Fruit fly (Drosophila melanogaster) whole organism, wandering third instar larva: ENCODE data around the gene orb.
A peak's percentile ranks its signal among the peaks of the same experiment; 100 is the strongest.

Experiments used
- Abd-B ChIP-seq: fragments of >200 bp; optimal IDR thresholded peaks from 2 replicates; lab custom pipeline; 2017; ENCODE audit warnings: missing biosample characterization, missing genetic modification characterization
- CG32264 ChIP-seq: fragments of 200-800 bp; sonication (Bioruptor generic); optimal IDR thresholded peaks from 2 replicates; lab custom pipeline; 2016; ENCODE audit warnings: missing biosample characterization, missing genetic modification characterization
- CG9705 ChIP-seq: fragments of 200-800 bp; sonication (Bioruptor generic); optimal IDR thresholded peaks from 2 replicates; lab custom pipeline; 2018; ENCODE audit warnings: missing biosample characterization, mild to moderate bottlenecking, missing genetic modification characterization
- CrebA ChIP-seq: fragments of 200-800 bp; sonication (Bioruptor generic); optimal IDR thresholded peaks from 2 replicates; lab custom pipeline; 2016; ENCODE audit warnings: missing biosample characterization, mild to moderate bottlenecking, missing genetic modification characterization, borderline replicate concordance
- Dfd ChIP-seq: fragments of >200 bp; optimal IDR thresholded peaks from 2 replicates; lab custom pipeline; 2017; ENCODE audit warnings: missing biosample characterization, missing genetic modification characterization
- Dif ChIP-seq: fragments of 200-275, 200-300 bp; sonication (Bioruptor generic); optimal IDR thresholded peaks from 2 replicates; lab custom pipeline; 2018; ENCODE audit warnings: missing biosample characterization, missing genetic modification characterization; ENCODE audit not compliant: partially characterized antibody
- GATAd ChIP-seq: sonication (Bioruptor generic); optimal IDR thresholded peaks from 2 replicates; lab custom pipeline; 2016; ENCODE audit warnings: missing biosample characterization, missing genetic modification characterization
- HLH106 ChIP-seq: fragments of 200-800 bp; optimal IDR thresholded peaks from 3 replicates; lab custom pipeline; 2019; ENCODE audit warnings: missing biosample characterization, mild to moderate bottlenecking, missing genetic modification characterization, moderate library complexity
- Hnf4 ChIP-seq: fragments of 200-800 bp; sonication (Bioruptor generic); optimal IDR thresholded peaks from 2 replicates; lab custom pipeline; 2016; ENCODE audit warnings: missing biosample characterization, mild to moderate bottlenecking, missing genetic modification characterization
- Hr78 ChIP-seq: fragments of >200 bp; optimal IDR thresholded peaks from 2 replicates; lab custom pipeline; 2017; ENCODE audit warnings: missing biosample characterization, missing genetic modification characterization
- Hr83 ChIP-seq: fragments of 200-300 bp; sonication (Bioruptor generic); optimal IDR thresholded peaks from 2 replicates; lab custom pipeline; 2016; ENCODE audit warnings: missing biosample characterization, mild to moderate bottlenecking, missing genetic modification characterization, moderate library complexity; ENCODE audit not compliant: poor library complexity, severe bottlenecking
- Jra ChIP-seq: sonication (Bioruptor generic); optimal IDR thresholded peaks from 2 replicates; lab custom pipeline; 2016; ENCODE audit warnings: missing biosample characterization, missing genetic modification characterization
- Mio ChIP-seq: sonication (Bioruptor generic); optimal IDR thresholded peaks from 2 replicates; lab custom pipeline; 2016; ENCODE audit warnings: missing biosample characterization, missing genetic modification characterization
- Myc ChIP-seq: fragments of >200 bp; optimal IDR thresholded peaks from 2 replicates; lab custom pipeline; 2017
- N ChIP-seq: fragments of >200 bp; optimal IDR thresholded peaks from 2 replicates; lab custom pipeline; 2018; ENCODE audit warnings: missing biosample characterization, missing external identifiers, missing genetic modification characterization
- OdsH ChIP-seq: fragments of 200-800 bp; sonication (Bioruptor generic); optimal IDR thresholded peaks from 2 replicates; lab custom pipeline; 2016; ENCODE audit warnings: missing biosample characterization, mild to moderate bottlenecking, missing genetic modification characterization
- Rel ChIP-seq, 2 experiments: fragments of 200-800 bp; sonication (Bioruptor generic) in 1 of 2; optimal IDR thresholded peaks; 2 replicates in 1 of 2; 3 replicates in 1 of 2; lab custom pipeline; 2016 to 2019; ENCODE audit warnings: mild to moderate bottlenecking in 2 of 2, missing biosample characterization in 2 of 2, missing genetic modification characterization in 2 of 2, moderate library complexity in 1 of 2
- Sp1 ChIP-seq: fragments of 200-800 bp; sonication (Bioruptor generic); optimal IDR thresholded peaks from 3 replicates; lab custom pipeline; 2019; ENCODE audit warnings: missing biosample characterization, mild to moderate bottlenecking, missing genetic modification characterization, moderate library complexity
- Vsx2 ChIP-seq: fragments of 200-300, 225-300 bp; sonication (Bioruptor generic); optimal IDR thresholded peaks from 2 replicates; lab custom pipeline; 2018; ENCODE audit warnings: missing biosample characterization, missing genetic modification characterization; ENCODE audit not compliant: partially characterized antibody
- br ChIP-seq: fragments of 200-800 bp; sonication (Bioruptor generic); optimal IDR thresholded peaks from 2 replicates; lab custom pipeline; 2016; ENCODE audit warnings: missing biosample characterization, missing genetic modification characterization
- brk ChIP-seq: fragments of 200-800 bp; sonication (Bioruptor generic); optimal IDR thresholded peaks from 2 replicates; lab custom pipeline; 2016; ENCODE audit warnings: missing biosample characterization, mild to moderate bottlenecking, missing genetic modification characterization
- dl ChIP-seq, 2 experiments: fragments of 175-275, 200-275 bp in 1 of 2; fragments of 200-275 bp in 1 of 2; sonication (Bioruptor generic); optimal IDR thresholded peaks; lab custom pipeline; 2018; ENCODE audit warnings: mild to moderate bottlenecking in 2 of 2, missing biosample characterization in 2 of 2, missing genetic modification characterization in 2 of 2, moderate library complexity in 2 of 2; ENCODE audit not compliant: partially characterized antibody in 2 of 2, insufficient read depth in 1 of 2
- dmrt93B ChIP-seq: fragments of 200-800 bp; sonication (Bioruptor generic); optimal IDR thresholded peaks from 2 replicates; lab custom pipeline; 2018; ENCODE audit warnings: missing biosample characterization, mild to moderate bottlenecking, missing genetic modification characterization
- dsf ChIP-seq: sonication (Bioruptor generic); optimal IDR thresholded peaks from 2 replicates; lab custom pipeline; 2016; ENCODE audit warnings: missing biosample characterization, missing genetic modification characterization, borderline replicate concordance
- ey ChIP-seq: fragments of 200-800 bp; sonication (Bioruptor generic); optimal IDR thresholded peaks from 2 replicates; lab custom pipeline; 2016; ENCODE audit warnings: missing biosample characterization, missing genetic modification characterization
- foxo ChIP-seq, 2 experiments: fragments of 200-800 bp; sonication (Bioruptor generic); optimal IDR thresholded peaks; 2 replicates in 1 of 2; 3 replicates in 1 of 2; lab custom pipeline; 2016 to 2017; ENCODE audit warnings: missing biosample characterization in 2 of 2, missing genetic modification characterization in 2 of 2
- fru ChIP-seq: fragments of 200-800 bp; sonication (Bioruptor generic); optimal IDR thresholded peaks from 3 replicates; lab custom pipeline; 2016; ENCODE audit warnings: missing biosample characterization, mild to moderate bottlenecking, missing genetic modification characterization
- h ChIP-seq: fragments of 200-800 bp; sonication (Bioruptor generic); optimal IDR thresholded peaks from 3 replicates; lab custom pipeline; 2016; ENCODE audit warnings: missing biosample characterization, mild to moderate bottlenecking, missing genetic modification characterization
- jim ChIP-seq: fragments of 175-275, 200-325 bp; sonication (Bioruptor generic); optimal IDR thresholded peaks from 2 replicates; lab custom pipeline; 2016; ENCODE audit warnings: missing biosample characterization, mild to moderate bottlenecking, missing genetic modification characterization
- lola ChIP-seq: fragments of >200 bp; optimal IDR thresholded peaks from 2 replicates; lab custom pipeline; 2017; ENCODE audit warnings: missing biosample characterization, missing genetic modification characterization
- pan ChIP-seq: fragments of >200 bp; optimal IDR thresholded peaks from 2 replicates; lab custom pipeline; 2017
- psq ChIP-seq: fragments of 200-800 bp; sonication (Bioruptor generic); optimal IDR thresholded peaks from 3 replicates; lab custom pipeline; 2017; ENCODE audit warnings: missing biosample characterization, mild to moderate bottlenecking, missing genetic modification characterization, moderate library complexity
- rgr ChIP-seq: fragments of 200-800 bp; sonication (Bioruptor generic); optimal IDR thresholded peaks from 3 replicates; lab custom pipeline; 2016; ENCODE audit warnings: missing biosample characterization, mild to moderate bottlenecking, missing genetic modification characterization
- sage ChIP-seq: fragments of 200-800 bp; sonication (Bioruptor generic); optimal IDR thresholded peaks from 2 replicates; lab custom pipeline; 2016; ENCODE audit warnings: missing biosample characterization, mild to moderate bottlenecking, missing genetic modification characterization
- sv ChIP-seq: fragments of 200-800 bp; sonication (Bioruptor generic); optimal IDR thresholded peaks from 3 replicates; lab custom pipeline; 2016; ENCODE audit warnings: missing biosample characterization, missing genetic modification characterization
- tai ChIP-seq: sonication (Bioruptor generic); optimal IDR thresholded peaks from 2 replicates; lab custom pipeline; 2016; ENCODE audit warnings: missing biosample characterization, missing genetic modification characterization
- usp ChIP-seq: fragments of >200 bp; optimal IDR thresholded peaks from 2 replicates; lab custom pipeline; 2017; ENCODE audit warnings: missing biosample characterization, missing genetic modification characterization
- woc ChIP-seq: sonication (Bioruptor generic); optimal IDR thresholded peaks from 2 replicates; lab custom pipeline; 2016; ENCODE audit warnings: missing biosample characterization, mild to moderate bottlenecking, missing genetic modification characterization

orb gene

DNA sequence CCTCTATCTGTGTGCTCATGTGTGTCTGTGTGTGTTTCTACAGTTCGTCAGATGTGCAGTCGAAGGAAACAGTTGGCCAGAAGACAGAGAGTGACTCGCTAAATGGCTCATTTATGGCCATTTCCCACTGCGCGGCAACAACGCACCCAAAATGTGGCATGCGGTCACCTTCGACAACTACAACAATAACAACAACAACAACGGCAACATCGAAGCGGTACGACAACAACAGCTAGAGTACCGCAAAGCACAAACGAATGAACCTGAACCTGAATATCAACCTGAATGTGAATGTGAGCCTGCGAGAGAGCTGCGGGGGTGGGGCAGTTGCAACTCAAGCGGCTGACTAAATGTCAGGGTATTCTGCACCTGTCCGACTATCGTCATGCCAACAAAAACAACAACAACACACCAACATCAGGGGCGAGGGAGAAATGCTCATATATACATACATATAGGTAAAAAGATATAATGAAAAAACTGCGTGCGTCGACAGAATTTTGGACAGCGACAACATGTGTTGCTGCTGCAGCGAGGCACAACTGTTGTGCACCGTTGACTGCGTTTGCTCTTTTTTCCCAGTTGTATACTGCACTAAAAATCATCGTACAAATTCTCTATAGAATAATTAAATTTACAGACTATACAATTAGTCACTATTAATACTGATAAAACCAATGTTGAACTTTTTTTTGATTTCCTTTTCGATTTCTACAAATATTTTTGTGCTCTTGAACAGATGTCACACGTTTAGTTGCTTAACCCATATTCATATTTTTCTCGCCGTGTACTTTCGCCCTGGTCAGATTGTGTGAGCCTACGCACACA, 19.6 kb upstream of the orb start:
- TF ChIP-seq psq (peak; percentile 55), fru (GFP tag; lab: Kevin White, UChicago) (peak; percentile 37), dsf (GFP tag; lab: Kevin White, UChicago) (no peak), Dif (GFP tag; lab: Kevin White, UChicago) (no peak), Hr83 (GFP tag; lab: Kevin White, UChicago) (no peak), br (GFP tag; lab: Kevin White, UChicago) (peak; percentile 65), N (no peak), ey (GFP tag; lab: Kevin White, UChicago) (peak; percentile 58), lola (GFP tag; lab: Kevin White, UChicago) (no peak), brk (no peak), Vsx2 (GFP tag; lab: Kevin White, UChicago) (no peak), sage (GFP tag; lab: Kevin White, UChicago) (no peak), sv (GFP tag; lab: Kevin White, UChicago) (peak; percentile 37), foxo (GFP tag; optimal IDR thresholded peaks at IDR 0.05; lab: Kevin White, UChicago) (peak in 1 of 2 experiments; percentile 51), Dfd (GFP tag; lab: Kevin White, UChicago) (no peak), Myc (lab: Kevin White, UChicago) (no peak), CG32264 (GFP tag; lab: Kevin White, UChicago) (no peak), Sp1 (GFP tag; lab: Kevin White, UChicago) (peak; percentile 28), tai (GFP tag; lab: Kevin White, UChicago) (peak; percentile 30), h (GFP tag; lab: Kevin White, UChicago) (peak; percentile 15), Abd-B (GFP tag; lab: Kevin White, UChicago) (no peak), Hnf4 (GFP tag; lab: Kevin White, UChicago) (peak; percentile 34), rgr (GFP tag; lab: Kevin White, UChicago) (peak; percentile 47), jim (GFP tag; lab: Kevin White, UChicago) (no peak), OdsH (GFP tag; lab: Kevin White, UChicago) (peak; percentile 56)

DNA sequence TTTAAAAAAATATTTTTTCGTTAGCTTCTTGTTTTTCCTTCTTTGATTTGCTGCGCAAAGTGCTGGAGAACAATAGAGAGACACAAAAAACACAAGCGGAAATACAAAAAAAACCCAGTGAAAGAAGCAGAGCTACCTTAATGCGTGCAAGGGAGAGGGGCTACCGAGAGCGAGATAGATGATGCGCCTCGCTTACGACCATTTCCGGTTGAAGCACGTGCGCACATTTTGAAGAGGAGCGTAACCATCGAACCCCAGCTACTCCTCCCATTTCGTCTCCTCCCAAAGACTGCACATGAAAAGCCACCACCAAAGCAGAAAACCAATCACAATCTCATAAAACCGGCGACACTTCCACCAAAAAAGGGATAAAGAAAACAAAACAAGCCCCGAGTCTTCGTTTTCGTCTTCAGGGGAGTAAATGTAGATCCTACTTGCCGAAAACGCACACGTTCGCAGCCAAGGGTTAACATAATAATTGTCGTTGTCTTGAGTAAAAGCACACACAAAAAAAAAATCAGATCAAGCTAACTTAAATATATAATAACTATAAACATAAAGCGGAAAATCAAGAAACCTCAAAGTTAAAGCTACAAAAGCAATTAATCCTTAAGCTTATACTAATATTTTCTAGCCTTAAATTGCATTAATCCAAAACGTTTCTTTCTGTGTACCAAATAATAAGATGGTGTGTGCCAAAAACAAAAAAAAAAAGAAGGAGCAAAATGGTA, 16.6 kb upstream of the orb start:
- TF ChIP-seq woc (GFP tag; lab: Kevin White, UChicago) (peak; percentile 14), foxo (GFP tag; optimal IDR thresholded peaks at IDR 0.05; lab: Kevin White, UChicago) (peak in 1 of 2 experiments; percentile 77), rgr (GFP tag; lab: Kevin White, UChicago) (peak; percentile 64), sage (GFP tag; lab: Kevin White, UChicago) (peak; percentile 5), Dif (GFP tag; lab: Kevin White, UChicago) (no peak), dsf (GFP tag; lab: Kevin White, UChicago) (peak; percentile 4), Dfd (GFP tag; lab: Kevin White, UChicago) (no peak), Jra (GFP tag; lab: Kevin White, UChicago) (no peak), dmrt93B (GFP tag; lab: Kevin White, UChicago) (peak; percentile 30), ey (GFP tag; lab: Kevin White, UChicago) (peak; percentile 68), Hnf4 (GFP tag; lab: Kevin White, UChicago) (peak; percentile 63), usp (GFP tag; lab: Kevin White, UChicago) (no peak), Vsx2 (GFP tag; lab: Kevin White, UChicago) (no peak), sv (GFP tag; lab: Kevin White, UChicago) (no peak), tai (GFP tag; lab: Kevin White, UChicago) (peak; percentile 36), CG32264 (GFP tag; lab: Kevin White, UChicago) (peak; percentile 2), Rel (GFP tag; optimal IDR thresholded peaks at IDR 0.05; lab: Kevin White, UChicago) (no peak), Rel (tag; optimal IDR thresholded peaks at IDR 0.05; lab: Kevin White, UChicago) (no peak), HLH106 (tag; lab: Kevin White, UChicago) (peak; percentile 64), brk (peak; percentile 34), N (no peak), lola (GFP tag; lab: Kevin White, UChicago) (no peak), fru (GFP tag; lab: Kevin White, UChicago) (peak; percentile 63), Abd-B (GFP tag; lab: Kevin White, UChicago) (no peak), Hr83 (GFP tag; lab: Kevin White, UChicago) (no peak), Mio (GFP tag; lab: Kevin White, UChicago) (no peak), Myc (lab: Kevin White, UChicago) (no peak), h (GFP tag; lab: Kevin White, UChicago) (peak; percentile 75), OdsH (GFP tag; lab: Kevin White, UChicago) (peak; percentile 58), br (GFP tag; lab: Kevin White, UChicago) (peak; percentile 55), CG9705 (GFP tag; lab: Kevin White, UChicago) (no peak), jim (GFP tag; lab: Kevin White, UChicago) (no peak), psq (peak; percentile 62), CrebA (no peak), dl (GFP tag; optimal IDR thresholded peaks at IDR 0.05; lab: Kevin White, UChicago; ENCODE audit: insufficient read depth in 1 of 2, partially characterized antibody in 2 of 2) (no peak), GATAd (GFP tag; lab: Kevin White, UChicago) (no peak), Sp1 (GFP tag; lab: Kevin White, UChicago) (peak; percentile 66), pan (lab: Kevin White, UChicago) (no peak), Hr78 (GFP tag; lab: Kevin White, UChicago) (no peak)
- TF ChIP-seq, all 38 proteins: peak for 18
